Fruit fly (Drosophila melanogaster) whole organism, embryonic: ENCODE measurements around the gene wls.

ENCODE experiments used
- ATbp ChIP-seq: fragments of 200-800 bp; sonication (Bioruptor generic); optimal IDR thresholded peaks from 2 replicates; lab custom pipeline; 2017; ENCODE audit warnings: missing biosample characterization, mild to moderate bottlenecking, missing genetic modification characterization, missing genetic modification reagents
- Abd-B ChIP-seq: fragments of 200-800 bp; sonication (Bioruptor generic); optimal IDR thresholded peaks from 2 replicates; lab custom pipeline; 2018; ENCODE audit warnings: missing biosample characterization, mild to moderate bottlenecking, missing genetic modification characterization, moderate library complexity
- CG10462 ChIP-seq: fragments of 200-800 bp; sonication (Bioruptor generic); optimal IDR thresholded peaks from 2 replicates; lab custom pipeline; 2016; ENCODE audit warnings: missing biosample characterization, missing genetic modification characterization
- CG10654 ChIP-seq: fragments of 200-800 bp; sonication (Bioruptor generic); optimal IDR thresholded peaks from 2 replicates; lab custom pipeline; 2016; ENCODE audit warnings: missing biosample characterization, missing genetic modification characterization
- CG10979 ChIP-seq: fragments of 200-800 bp; sonication (Bioruptor generic); optimal IDR thresholded peaks from 2 replicates; lab custom pipeline; 2018; ENCODE audit warnings: missing biosample characterization, mild to moderate bottlenecking, missing genetic modification characterization, moderate library complexity
- CG11093 ChIP-seq: fragments of 200-800 bp; sonication (Bioruptor generic); IDR thresholded peaks from 3 replicates; pipeline ENCODE4 v1.3.6; 2022; ENCODE audit warnings: missing biosample characterization, missing genetic modification characterization
- CG13296 ChIP-seq: fragments of 200-800 bp; sonication (Bioruptor generic); optimal IDR thresholded peaks from 3 replicates; lab custom pipeline; 2018; ENCODE audit warnings: missing biosample characterization, mild to moderate bottlenecking, missing genetic modification characterization
- CG14965 ChIP-seq: fragments of 200-800 bp; sonication (Bioruptor generic); optimal IDR thresholded peaks from 2 replicates; lab custom pipeline; 2016; ENCODE audit warnings: missing biosample characterization, missing genetic modification characterization, borderline replicate concordance
- CG18599 ChIP-seq: fragments of 200-800 bp; sonication (Bioruptor generic); optimal IDR thresholded peaks from 3 replicates; lab custom pipeline; 2017; ENCODE audit warnings: missing biosample characterization, missing genetic modification characterization, mild to moderate bottlenecking, moderate library complexity, missing genetic modification reagents
- CG2120 ChIP-seq: fragments of 200-800 bp; sonication (Bioruptor generic); optimal IDR thresholded peaks from 3 replicates; lab custom pipeline; 2016; ENCODE audit warnings: missing biosample characterization, missing genetic modification characterization
- CG30403 ChIP-seq: fragments of 200-800 bp; sonication (Bioruptor generic); optimal IDR thresholded peaks from 3 replicates; lab custom pipeline; 2016; ENCODE audit warnings: missing biosample characterization, missing genetic modification characterization
- CG3281 ChIP-seq: fragments of 200-800 bp; sonication (Bioruptor generic); optimal IDR thresholded peaks from 3 replicates; lab custom pipeline; 2017; ENCODE audit warnings: missing biosample characterization, mild to moderate bottlenecking, missing genetic modification characterization
- CG3847 ChIP-seq: fragments of 200-800 bp; sonication (Bioruptor generic); IDR thresholded peaks from 2 replicates; pipeline ENCODE4 v1.3.6; 2022; ENCODE audit warnings: missing biosample characterization, missing genetic modification characterization
- CG3995 ChIP-seq: fragments of 200-800 bp; sonication (Bioruptor generic); optimal IDR thresholded peaks from 3 replicates; lab custom pipeline; 2016; ENCODE audit warnings: missing biosample characterization, missing genetic modification characterization
- CG4854 ChIP-seq: fragments of 200-800 bp; sonication (Bioruptor generic); optimal IDR thresholded peaks from 2 replicates; lab custom pipeline; 2016; ENCODE audit warnings: missing biosample characterization, missing genetic modification characterization, inconsistent platforms
- CG8290 ChIP-seq, 3 experiments: fragments of 200-800 bp; sonication (Bioruptor generic); optimal IDR thresholded peaks; 2 replicates each; lab custom pipeline; 2016 to 2019; ENCODE audit warnings: missing biosample characterization in 3 of 3, missing genetic modification characterization in 3 of 3, mild to moderate bottlenecking in 2 of 3, moderate library complexity in 1 of 3
- CG9437 ChIP-seq: fragments of 200-800 bp; sonication (Bioruptor generic); optimal IDR thresholded peaks from 2 replicates; lab custom pipeline; 2018; ENCODE audit warnings: missing biosample characterization, mild to moderate bottlenecking, missing genetic modification characterization
- H15 ChIP-seq: fragments of 200-800 bp; sonication (Bioruptor generic); IDR thresholded peaks from 3 replicates; pipeline ENCODE4 v1.3.6; 2022; ENCODE audit warnings: missing biosample characterization, missing genetic modification characterization
- HLH4C ChIP-seq: fragments of 200-800 bp; sonication (Bioruptor generic); IDR thresholded peaks from 3 replicates; pipeline ENCODE4 v1.3.6; 2022; ENCODE audit warnings: missing biosample characterization, missing genetic modification characterization; ENCODE audit not compliant: partially characterized antibody
- Hand ChIP-seq: fragments of 200-800 bp; sonication (Bioruptor generic); optimal IDR thresholded peaks from 2 replicates; lab custom pipeline; 2017; ENCODE audit warnings: mild to moderate bottlenecking, missing biosample characterization, missing genetic modification reagents, missing genetic modification characterization
- Hmr ChIP-seq: fragments of 200-800 bp; sonication (Bioruptor generic); optimal IDR thresholded peaks from 3 replicates; lab custom pipeline; 2017; ENCODE audit warnings: mild to moderate bottlenecking, missing biosample characterization, missing genetic modification reagents, missing genetic modification characterization
- Hr3 ChIP-seq: fragments of 200-800 bp; sonication (Bioruptor generic); optimal IDR thresholded peaks from 3 replicates; lab custom pipeline; 2016; ENCODE audit warnings: missing biosample characterization, missing genetic modification characterization
- Oaz ChIP-seq: fragments of 200-800 bp; sonication (Bioruptor generic); IDR thresholded peaks from 2 replicates; pipeline ENCODE4 v1.3.6; 2022; ENCODE audit warnings: missing biosample characterization, missing genetic modification characterization
- Oli ChIP-seq: fragments of 200-800 bp; sonication (Bioruptor generic); optimal IDR thresholded peaks from 2 replicates; lab custom pipeline; 2018; ENCODE audit warnings: missing biosample characterization, mild to moderate bottlenecking, missing genetic modification characterization, moderate library complexity
- Opbp ChIP-seq: fragments of 200-800 bp; sonication (Bioruptor generic); IDR thresholded peaks from 3 replicates; pipeline ENCODE4 v1.3.6; 2022; ENCODE audit warnings: missing biosample characterization, missing genetic modification characterization; ENCODE audit not compliant: partially characterized antibody
- Rx ChIP-seq: fragments of 200-800 bp; sonication (Bioruptor generic); IDR thresholded peaks from 2 replicates; pipeline ENCODE4 v1.3.6; 2022; ENCODE audit warnings: missing biosample characterization, missing genetic modification characterization
- Scr ChIP-seq: fragments of 200-800 bp; sonication (Bioruptor generic); IDR thresholded peaks from 2 replicates; pipeline ENCODE4 v1.3.6; 2022; ENCODE audit warnings: missing biosample characterization, missing genetic modification characterization; ENCODE audit not compliant: partially characterized antibody
- Sox100B ChIP-seq: fragments of 200-800 bp; sonication (Bioruptor generic); optimal IDR thresholded peaks from 3 replicates; lab custom pipeline; 2018; ENCODE audit warnings: missing biosample characterization, mild to moderate bottlenecking, missing genetic modification characterization
- TFAM ChIP-seq: fragments of 200-800 bp; sonication (Bioruptor generic); optimal IDR thresholded peaks from 2 replicates; lab custom pipeline; 2017; ENCODE audit warnings: missing biosample characterization, missing genetic modification characterization, inconsistent platforms
- abd-A ChIP-seq: fragments of 200-800 bp; sonication (Bioruptor generic); optimal IDR thresholded peaks from 3 replicates; lab custom pipeline; 2019; ENCODE audit warnings: missing biosample characterization, mild to moderate bottlenecking, missing genetic modification characterization, moderate library complexity
- ac ChIP-seq: fragments of 200-800 bp; sonication (Bioruptor generic); optimal IDR thresholded peaks from 3 replicates; lab custom pipeline; 2017; ENCODE audit warnings: missing biosample characterization, mild to moderate bottlenecking, missing genetic modification characterization
- ash1 ChIP-seq: fragments of 200-800 bp; sonication (Bioruptor generic); optimal IDR thresholded peaks from 2 replicates; lab custom pipeline; 2018; ENCODE audit warnings: missing biosample characterization, mild to moderate bottlenecking, missing genetic modification characterization
- chif ChIP-seq, 2 experiments: fragments of 200-800 bp; sonication (Bioruptor generic); optimal IDR thresholded peaks; 3 replicates each; lab custom pipeline; 2016; ENCODE audit warnings: missing biosample characterization in 2 of 2, missing genetic modification characterization in 2 of 2
- cwo ChIP-seq: fragments of 200-800 bp; sonication (Bioruptor generic); optimal IDR thresholded peaks from 3 replicates; lab custom pipeline; 2017; ENCODE audit warnings: missing biosample characterization, missing genetic modification characterization, mild to moderate bottlenecking, moderate library complexity, missing genetic modification reagents
- ems ChIP-seq: fragments of 200-800 bp; sonication (Bioruptor generic); optimal IDR thresholded peaks from 3 replicates; lab custom pipeline; 2016; ENCODE audit warnings: missing biosample characterization, missing genetic modification characterization
- fd96Cb ChIP-seq: fragments of 200-800 bp; sonication (Bioruptor generic); optimal IDR thresholded peaks from 2 replicates; lab custom pipeline; 2018; ENCODE audit warnings: missing biosample characterization, mild to moderate bottlenecking, missing genetic modification characterization, moderate library complexity
- ftz-f1 ChIP-seq: fragments of 200-800 bp; sonication (Bioruptor generic); optimal IDR thresholded peaks from 2 replicates; lab custom pipeline; 2016; ENCODE audit warnings: missing biosample characterization, missing genetic modification characterization
- her ChIP-seq: fragments of 200-800 bp; sonication (Bioruptor generic); optimal IDR thresholded peaks from 2 replicates; lab custom pipeline; 2016; ENCODE audit warnings: missing biosample characterization, missing genetic modification characterization
- kni ChIP-seq: fragments of 200-800 bp; sonication (Bioruptor generic); optimal IDR thresholded peaks from 3 replicates; lab custom pipeline; 2017; ENCODE audit warnings: mild to moderate bottlenecking, missing biosample characterization, missing genetic modification reagents, missing genetic modification characterization
- lmd ChIP-seq: fragments of 200-800 bp; sonication (Bioruptor generic); IDR thresholded peaks from 2 replicates; pipeline ENCODE4 v1.3.6; 2022; ENCODE audit warnings: missing biosample characterization, missing genetic modification characterization
- nmo ChIP-seq: fragments of 200-800 bp; sonication (Bioruptor generic); optimal IDR thresholded peaks from 2 replicates; lab custom pipeline; 2018; ENCODE audit warnings: missing biosample characterization, mild to moderate bottlenecking, missing genetic modification characterization, moderate library complexity
- ranshi ChIP-seq: fragments of 200-800 bp; sonication (Bioruptor generic); IDR thresholded peaks from 2 replicates; pipeline ENCODE4 v1.3.6; 2022; ENCODE audit warnings: missing biosample characterization, missing genetic modification characterization
- sc ChIP-seq, 3 experiments: fragments of >200 bp in 2 of 3; fragments of 200-800 bp in 1 of 3; sonication (Bioruptor generic) in 1 of 3; optimal IDR thresholded peaks; 2 replicates in 2 of 3; 3 replicates in 1 of 3; lab custom pipeline; 2017; ENCODE audit warnings: mild to moderate bottlenecking in 1 of 3, missing biosample characterization in 1 of 3, missing genetic modification characterization in 1 of 3, missing genetic modification reagents in 1 of 3
- sens ChIP-seq: fragments of 200-800 bp; sonication (Bioruptor generic); peaks from one replicate; lab custom pipeline; 2016; ENCODE audit warnings: missing biosample characterization, missing genetic modification characterization
- sna ChIP-seq: fragments of 200-800 bp; sonication (Bioruptor generic); IDR thresholded peaks from 2 replicates; pipeline ENCODE4 v1.3.6; 2022; ENCODE audit warnings: missing biosample characterization, missing genetic modification characterization; ENCODE audit not compliant: partially characterized antibody
- stc ChIP-seq: fragments of 200-800 bp; sonication (Bioruptor generic); IDR thresholded peaks from 2 replicates; pipeline ENCODE4 v1.3.6; 2022; ENCODE audit warnings: missing biosample characterization, missing genetic modification characterization
- wdn ChIP-seq: fragments of 200-800 bp; sonication (Bioruptor generic); IDR thresholded peaks from 2 replicates; pipeline ENCODE4 v1.3.6; 2022; ENCODE audit warnings: missing biosample characterization, missing genetic modification characterization

The wls gene

dm6 chr3L:11197291-11198021, 28.0 kb upstream of the wls start, which contains the start of gene GlcAT-P (continued):
- TF ChIP-seq CG3995 (no peak), Hr3 (peak; percentile 57), cwo (GFP tag; lab: Kevin White, UChicago) (peak; percentile 61), lmd (GFP tag; lab: Robert Waterston, UW) (peak; percentile 53; the same call in 1 of the 2 replicates), CG18599 (GFP tag; lab: Kevin White, UChicago) (peak; percentile 89), ems (no peak), ATbp (peak; percentile 31), CG11093 (no peak), kni (no peak), CG3281 (GFP tag; lab: Kevin White, UChicago) (peak; percentile 76), Rx (GFP tag; lab: Robert Waterston, UW) (no peak), CG10462 (peak; percentile 25), CG8290 (GFP tag; optimal IDR thresholded peaks at IDR 0.05; lab: Kevin White, UChicago) (peak; percentile 16), CG8290 (tag; optimal IDR thresholded peaks at IDR 0.05; lab: Kevin White, UChicago) (peak in 1 of 2 experiments; percentile 16), CG10654 (no peak), CG14965 (GFP tag; lab: Kevin White, UChicago) (no peak), sna (GFP tag; lab: Robert Waterston, UW) (no peak), stc (peak; percentile 66), ac (GFP tag; lab: Kevin White, UChicago) (no peak), Sox100B (GFP tag; lab: Kevin White, UChicago) (peak; percentile 78), Scr (GFP tag; lab: Robert Waterston, UW) (no peak), CG3847 (GFP tag; lab: Robert Waterston, UW) (peak; percentile 68), CG9437 (peak; percentile 42), wdn (no peak), ranshi (GFP tag; lab: Robert Waterston, UW) (peak; percentile 53; the same call in 1 of the 2 replicates), CG2120 (peak; percentile 46), Oli (tag; lab: Kevin White, UChicago) (peak; percentile 63), CG13296 (peak; percentile 75), chif (GFP tag; optimal IDR thresholded peaks at IDR 0.05; lab: Kevin White, UChicago) (no peak), ash1 (GFP tag; lab: Kevin White, UChicago) (no peak), CG30403 (GFP tag; lab: Kevin White, UChicago) (peak; percentile 73), Abd-B (GFP tag; lab: Kevin White, UChicago) (no peak), ftz-f1 (GFP tag; lab: Kevin White, UChicago) (no peak), her (GFP tag; lab: Kevin White, UChicago) (no peak), nmo (peak; percentile 82), Opbp (no peak), sc (optimal IDR thresholded peaks at IDR 0.05; lab: Kevin White, UChicago) (no peak), sc (GFP tag; optimal IDR thresholded peaks at IDR 0.05; lab: Kevin White, UChicago) (peak; percentile 24), sens (no peak), Hand (peak; percentile 50), Oaz (peak; percentile 43), Hmr (GFP tag; lab: Kevin White, UChicago) (peak; percentile 76), H15 (GFP tag; lab: Robert Waterston, UW) (no peak), CG4854 (no peak), HLH4C (GFP tag; lab: Robert Waterston, UW) (no peak), fd96Cb (peak; percentile 65), CG10979 (peak; percentile 82), TFAM (GFP tag; lab: Kevin White, UChicago) (no peak), abd-A (tag; lab: Kevin White, UChicago) (no peak)
